Worm (Caenorhabditis elegans) whole organism, young adult: Measurements from ENCODE around the gene gpb-1.
A peak's percentile ranks its signal among the peaks of the same experiment; 100 is the strongest.

Experiments used
- B0019.2 ChIP-seq: fragments of 200-800 bp; sonication (Bioruptor generic); conservative IDR thresholded peaks from 2 replicates; pipeline ENCODE4 v1.3.6; 2022; ENCODE audit warnings: missing genetic modification reagents, missing genetic modification characterization, missing compliant biosample characterization
- B0035.1 ChIP-seq: sonication (generic microtip); optimal IDR thresholded peaks from 2 replicates; lab custom pipeline; 2016; ENCODE audit warnings: missing genetic modification characterization, mild to moderate bottlenecking, missing compliant biosample characterization, missing genotype, missing genetic modification reagents
- B0336.3 ChIP-seq: fragments of 200-800 bp; sonication (Bioruptor generic); IDR thresholded peaks from 2 replicates; pipeline ENCODE4 v1.3.6; 2022; ENCODE audit warnings: missing genetic modification characterization, missing compliant biosample characterization
- C17E4.6 ChIP-seq: fragments of 200-800 bp; sonication (Bioruptor generic); IDR thresholded peaks from 2 replicates; pipeline ENCODE4 v1.3.6; 2022; ENCODE audit warnings: missing genetic modification reagents, missing genetic modification characterization, missing compliant biosample characterization
- F10E7.11 ChIP-seq: sonication (generic microtip); optimal IDR thresholded peaks from 2 replicates; lab custom pipeline; 2017; ENCODE audit warnings: mild to moderate bottlenecking, missing genetic modification characterization, moderate library complexity, missing compliant biosample characterization
- F49E8.2 ChIP-seq: sonication (generic microtip); optimal IDR thresholded peaks from 3 replicates; lab custom pipeline; 2017; ENCODE audit warnings: missing genetic modification characterization, mild to moderate bottlenecking, missing compliant biosample characterization, antibody characterized with exemption, moderate library complexity; ENCODE audit not compliant: insufficient read depth
- F52B5.7 ChIP-seq: sonication (generic microtip); optimal IDR thresholded peaks from 2 replicates; lab custom pipeline; 2016; ENCODE audit warnings: mild to moderate bottlenecking, missing genetic modification characterization, missing compliant biosample characterization
- K11D2.4 ChIP-seq: fragments of 200-800 bp; sonication (Bioruptor generic); IDR thresholded peaks from 2 replicates; pipeline ENCODE4 v1.3.6; 2022; ENCODE audit warnings: missing genetic modification reagents, missing genetic modification characterization, missing compliant biosample characterization
- T07F8.4 ChIP-seq: sonication (generic microtip); optimal IDR thresholded peaks from 2 replicates; lab custom pipeline; 2016; ENCODE audit warnings: mild to moderate bottlenecking, missing genetic modification characterization, moderate library complexity, missing compliant biosample characterization
- T26A5.8 ChIP-seq: sonication (generic microtip); optimal IDR thresholded peaks from 2 replicates; lab custom pipeline; 2016; ENCODE audit warnings: missing genetic modification characterization, missing compliant biosample characterization
- ama-1 ChIP-seq, 3 experiments: fragments of 150-350 bp in 1 of 3; sonication (generic microtip) in 2 of 3; optimal IDR thresholded peaks; 2 replicates each; lab custom pipeline; 2014 to 2018; ENCODE audit warnings: missing biosample characterization in 2 of 3, missing genetic modification characterization in 2 of 3, missing genetic modification reagents in 2 of 3
- atf-7 ChIP-seq: sonication (generic microtip); optimal IDR thresholded peaks from 2 replicates; lab custom pipeline; 2017; ENCODE audit warnings: mild to moderate bottlenecking, missing genetic modification characterization, missing compliant biosample characterization
- attf-3 ChIP-seq: fragments of 200-800 bp; sonication (Bioruptor generic); conservative IDR thresholded peaks from 2 replicates; pipeline ENCODE4 v1.3.6; 2022; ENCODE audit warnings: missing genetic modification reagents, missing genetic modification characterization, missing compliant biosample characterization
- attf-6 ChIP-seq: fragments of 200-800 bp; sonication (Bioruptor generic); IDR thresholded peaks from 2 replicates; pipeline ENCODE4 v1.3.6; 2022; ENCODE audit warnings: missing genetic modification reagents, missing genetic modification characterization, missing compliant biosample characterization
- cebp-2 ChIP-seq: fragments of 200-800 bp; sonication (Bioruptor generic); IDR thresholded peaks from 2 replicates; pipeline ENCODE4 v1.3.6; 2022; ENCODE audit warnings: missing genetic modification characterization, missing compliant biosample characterization
- ceh-100 ChIP-seq: fragments of 200-800 bp; sonication (Bioruptor generic); IDR thresholded peaks from 2 replicates; pipeline ENCODE4 v1.3.6; 2022; ENCODE audit warnings: missing genetic modification reagents, missing genetic modification characterization, missing compliant biosample characterization
- ceh-79 ChIP-seq: sonication (generic microtip); optimal IDR thresholded peaks from 2 replicates; lab custom pipeline; 2017; ENCODE audit warnings: mild to moderate bottlenecking, missing genetic modification characterization, missing compliant biosample characterization
- ceh-91 ChIP-seq: fragments of 200-800 bp; sonication (Bioruptor generic); IDR thresholded peaks from 2 replicates; pipeline ENCODE4 v1.3.6; 2022; ENCODE audit warnings: missing genetic modification reagents, missing genetic modification characterization, missing compliant biosample characterization
- dpff-1 ChIP-seq: sonication (generic microtip); optimal IDR thresholded peaks from 2 replicates; lab custom pipeline; 2017; ENCODE audit warnings: mild to moderate bottlenecking, missing genetic modification characterization, missing compliant biosample characterization
- dpl-1 ChIP-seq: fragments of 150-350 bp; optimal IDR thresholded peaks from 2 replicates; lab custom pipeline; 2014; ENCODE audit warnings: missing biosample characterization, missing genetic modification reagents, missing genetic modification characterization
- efl-1 ChIP-seq: fragments of 150-350 bp; optimal IDR thresholded peaks from 2 replicates; lab custom pipeline; 2014; ENCODE audit warnings: missing biosample characterization, missing genetic modification reagents, missing genetic modification characterization
- egrh-3 ChIP-seq: fragments of 200-800 bp; sonication (Bioruptor generic); IDR thresholded peaks from 2 replicates; pipeline ENCODE4 v1.3.6; 2022; ENCODE audit warnings: missing genetic modification reagents, missing genetic modification characterization, missing compliant biosample characterization
- fkh-3 ChIP-seq: sonication (generic microtip); optimal IDR thresholded peaks from 2 replicates; lab custom pipeline; 2016; ENCODE audit warnings: mild to moderate bottlenecking, missing genetic modification characterization, missing compliant biosample characterization
- gei-17 ChIP-seq: fragments of 200-800 bp; sonication (Bioruptor generic); optimal IDR thresholded peaks from 2 replicates; lab custom pipeline; 2018; ENCODE audit warnings: mild to moderate bottlenecking, missing genetic modification characterization, missing compliant biosample characterization
- lag-1 ChIP-seq: fragments of 200-800 bp; sonication (Bioruptor generic); IDR thresholded peaks from 2 replicates; pipeline ENCODE4 v1.3.6; 2022; ENCODE audit warnings: missing genetic modification reagents, missing genetic modification characterization, missing compliant biosample characterization
- let-526 ChIP-seq: fragments of 200-800 bp; sonication (Bioruptor generic); IDR thresholded peaks from 2 replicates; pipeline ENCODE4 v1.3.6; 2022; ENCODE audit warnings: missing genetic modification reagents, missing genetic modification characterization, missing compliant biosample characterization
- lin-35 ChIP-seq, 3 experiments: fragments of 150-350 bp in 2 of 3; sonication (generic microtip) in 1 of 3; optimal IDR thresholded peaks; 2 replicates each; lab custom pipeline; 2014 to 2018; ENCODE audit warnings: missing biosample characterization in 3 of 3, missing genetic modification characterization in 3 of 3, missing genetic modification reagents in 3 of 3
- lsy-27 ChIP-seq: sonication (generic microtip); optimal IDR thresholded peaks from 2 replicates; lab custom pipeline; 2017; ENCODE audit warnings: missing genetic modification characterization, mild to moderate bottlenecking, missing compliant biosample characterization, antibody characterized with exemption, missing genotype, borderline replicate concordance; ENCODE audit not compliant: insufficient read depth
- madf-3 ChIP-seq: fragments of 200-800 bp; sonication (Bioruptor generic); IDR thresholded peaks from 2 replicates; pipeline ENCODE4 v1.3.6; 2022; ENCODE audit warnings: missing genetic modification reagents, missing genetic modification characterization, missing compliant biosample characterization
- madf-6 ChIP-seq: fragments of 200-800 bp; sonication (Bioruptor generic); IDR thresholded peaks from 2 replicates; pipeline ENCODE4 v1.3.6; 2022; ENCODE audit warnings: missing genetic modification reagents, missing genetic modification characterization, missing compliant biosample characterization
- madf-8 ChIP-seq: fragments of 200-800 bp; sonication (Bioruptor generic); conservative IDR thresholded peaks from 2 replicates; pipeline ENCODE4 v1.3.6; 2022; ENCODE audit warnings: missing genetic modification reagents, missing genetic modification characterization, missing compliant biosample characterization
- mxl-1 ChIP-seq: sonication (generic microtip); optimal IDR thresholded peaks from 2 replicates; lab custom pipeline; 2016; ENCODE audit warnings: missing genetic modification characterization, missing compliant biosample characterization
- nhr-120 ChIP-seq: fragments of 200-800 bp; sonication (Bioruptor generic); IDR thresholded peaks from 2 replicates; pipeline ENCODE4 v1.3.6; 2022; ENCODE audit warnings: missing genetic modification characterization, missing compliant biosample characterization
- nhr-80 ChIP-seq: sonication (generic microtip); optimal IDR thresholded peaks from 2 replicates; lab custom pipeline; 2016; ENCODE audit warnings: missing genetic modification characterization, missing compliant biosample characterization
- pbrm-1 ChIP-seq: fragments of 200-800 bp; sonication (Bioruptor generic); IDR thresholded peaks from 2 replicates; pipeline ENCODE4 v1.3.6; 2022; ENCODE audit warnings: missing genetic modification reagents, missing genetic modification characterization, missing compliant biosample characterization
- pha-4 ChIP-seq: fragments of 150-350 bp; sonication (generic microtip); optimal IDR thresholded peaks from 2 replicates; lab custom pipeline; 2014; ENCODE audit warnings: missing biosample characterization, missing genetic modification reagents, missing genetic modification characterization
- rec-8 ChIP-seq, 2 experiments: sonication (generic microtip); optimal IDR thresholded peaks; 2 replicates each; lab custom pipeline; 2016; ENCODE audit warnings: mild to moderate bottlenecking in 2 of 2, missing genetic modification characterization in 2 of 2, missing genetic modification reagents in 2 of 2, missing genotype in 2 of 2, missing biosample characterization in 1 of 2, missing compliant biosample characterization in 1 of 2, moderate library complexity in 1 of 2
- sea-2 ChIP-seq: fragments of 200-800 bp; sonication (Bioruptor generic); IDR thresholded peaks from 2 replicates; pipeline ENCODE4 v1.3.6; 2022; ENCODE audit warnings: missing genetic modification characterization, missing compliant biosample characterization
- somi-1 ChIP-seq: fragments of 200-800 bp; sonication (Bioruptor generic); optimal IDR thresholded peaks from 2 replicates; lab custom pipeline; 2018; ENCODE audit warnings: mild to moderate bottlenecking, missing genetic modification characterization, missing compliant biosample characterization
- tbp1 ChIP-seq: fragments of 200-800 bp; sonication (Bioruptor generic); optimal IDR thresholded peaks from 2 replicates; lab custom pipeline; 2018; ENCODE audit warnings: mild to moderate bottlenecking, missing genetic modification characterization, missing compliant biosample characterization
- unc-130 ChIP-seq: sonication (generic microtip); optimal IDR thresholded peaks from 2 replicates; lab custom pipeline; 2016; ENCODE audit warnings: missing genetic modification reagents, missing genetic modification characterization, missing compliant biosample characterization
- zim-3 ChIP-seq: sonication (generic microtip); optimal IDR thresholded peaks from 2 replicates; lab custom pipeline; 2017; ENCODE audit warnings: mild to moderate bottlenecking, missing genetic modification characterization, moderate library complexity, missing compliant biosample characterization
- ztf-18 ChIP-seq: sonication (generic microtip); optimal IDR thresholded peaks from 2 replicates; lab custom pipeline; 2016; ENCODE audit warnings: missing genotype, mild to moderate bottlenecking, missing genetic modification characterization, missing compliant biosample characterization
- ztf-22 ChIP-seq: fragments of 200-800 bp; sonication (Bioruptor generic); optimal IDR thresholded peaks from 2 replicates; lab custom pipeline; 2018; ENCODE audit warnings: mild to moderate bottlenecking, missing genetic modification characterization, moderate library complexity, missing compliant biosample characterization
- ztf-25 ChIP-seq: fragments of 200-800 bp; sonication (Bioruptor generic); IDR thresholded peaks from 2 replicates; pipeline ENCODE4 v1.3.6; 2022; ENCODE audit warnings: missing genetic modification reagents, missing genetic modification characterization, missing compliant biosample characterization
- ztf-26 ChIP-seq: sonication (generic microtip); optimal IDR thresholded peaks from 2 replicates; lab custom pipeline; 2017; ENCODE audit warnings: missing genetic modification characterization, missing compliant biosample characterization
- ztf-28 ChIP-seq: fragments of 200-800 bp; sonication (Bioruptor generic); IDR thresholded peaks from 2 replicates; pipeline ENCODE4 v1.3.6; 2022; ENCODE audit warnings: missing genetic modification reagents, missing genetic modification characterization, missing compliant biosample characterization
- ztf-6 ChIP-seq: fragments of 200-800 bp; sonication (Bioruptor generic); IDR thresholded peaks from 2 replicates; pipeline ENCODE4 v1.3.6; 2022; ENCODE audit warnings: missing genetic modification reagents, missing genetic modification characterization, missing compliant biosample characterization

gpb-1 gene

DNA sequence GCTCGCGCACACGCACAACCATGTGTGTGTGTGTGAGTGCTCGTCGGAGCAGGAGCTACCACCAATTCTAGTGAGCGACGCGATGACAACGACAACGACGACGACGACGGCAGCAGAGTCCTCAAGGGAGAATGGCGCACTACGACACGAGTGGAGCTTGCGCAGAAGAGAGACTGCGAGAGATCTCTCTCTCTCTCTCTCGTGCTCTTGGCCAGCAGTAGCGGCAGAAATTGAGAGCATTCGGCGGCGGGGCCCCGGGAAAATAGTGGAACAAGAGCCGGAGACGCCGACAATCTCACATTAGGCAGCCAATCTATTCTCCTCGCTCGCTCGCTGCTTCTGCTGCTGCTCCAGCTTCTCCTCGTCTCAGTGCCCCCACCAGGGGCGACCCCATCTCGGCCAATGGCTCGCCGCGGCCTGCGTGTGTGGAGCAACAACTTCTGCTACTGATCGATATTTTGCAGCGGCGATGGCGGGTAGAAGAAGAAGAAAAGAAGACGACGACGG is 1.6 kb downstream of the gpb-1 start (continued):
- TF ChIP-seq pha-4, result no peak
- TF ChIP-seq cebp-2 (GFP tag; lab: Robert Waterston, UW), result 0 out of 2 replicates have a peak, but pooled peaks have one; percentile 42
- no peak for TF ChIP-seq mxl-1 (tag; lab: Kevin White, UChicago)
- 0 out of 2 replicates have a peak, but pooled peaks have one; percentile 37 for TF ChIP-seq K11D2.4 (GFP tag; lab: Robert Waterston, UW)
- TF ChIP-seq ama-1 (optimal IDR thresholded peaks at IDR 0.05; lab: Kevin White, UChicago), result no peak
- TF ChIP-seq ama-1 (GFP tag; optimal IDR thresholded peaks at IDR 0.05; lab: Kevin White, UChicago), result no peak
- TF ChIP-seq egrh-3 (GFP tag; lab: Robert Waterston, UW), result peak; percentile 94
- no peak for TF ChIP-seq madf-8 (GFP tag; lab: Robert Waterston, UW)
- peak; percentile 45 for TF ChIP-seq atf-7 (tag; lab: Kevin White, UChicago)
- TF ChIP-seq let-526 (GFP tag; lab: Robert Waterston, UW), result no peak
- no peak for TF ChIP-seq rec-8 (tag; optimal IDR thresholded peaks at IDR 0.05; lab: Kevin White, UChicago)
- peak; percentile 51; the same call in 1 of the 2 replicates for TF ChIP-seq pbrm-1
- no peak for TF ChIP-seq ztf-6 (GFP tag; lab: Robert Waterston, UW)
- TF ChIP-seq B0035.1, result peak; percentile 54
- TF ChIP-seq unc-130 (GFP tag; lab: Kevin White, UChicago), result no peak
- no peak for TF ChIP-seq ztf-22 (GFP tag; lab: Kevin White, UChicago)
- TF ChIP-seq dpl-1 (GFP tag; lab: Kevin White, UChicago), result no peak
- TF ChIP-seq B0019.2 (GFP tag; lab: Robert Waterston, UW), result no peak
- TF ChIP-seq ceh-79, result no peak
- TF ChIP-seq somi-1 (GFP tag; lab: Kevin White, UChicago), result no peak
- no peak for TF ChIP-seq efl-1 (GFP tag; lab: Kevin White, UChicago)
- no peak for TF ChIP-seq nhr-80 (tag; lab: Kevin White, UChicago)
- TF ChIP-seq F52B5.7 (tag; lab: Kevin White, UChicago), result peak; percentile 60
- TF ChIP-seq ceh-100 (GFP tag; lab: Robert Waterston, UW), result peak; percentile 36; the same call in 1 of the 2 replicates
- TF ChIP-seq dpff-1 (tag; lab: Kevin White, UChicago), result no peak
- TF ChIP-seq gei-17, result peak; percentile 33
- TF ChIP-seq ztf-18, result no peak
- TF ChIP-seq tbp1 (GFP tag; lab: Kevin White, UChicago), result no peak
- TF ChIP-seq ztf-25 (GFP tag; lab: Robert Waterston, UW), result no peak
- no peak for TF ChIP-seq F49E8.2 (tag; lab: Kevin White, UChicago)
- TF ChIP-seq T07F8.4 (tag; lab: Kevin White, UChicago), result peak; percentile 10
- TF ChIP-seq fkh-3, result no peak
- no peak for TF ChIP-seq lsy-27
- TF ChIP-seq T26A5.8 (tag; lab: Kevin White, UChicago), result no peak
- peak; percentile 72 for TF ChIP-seq zim-3 (tag; lab: Kevin White, UChicago)
- TF ChIP-seq F10E7.11 (tag; lab: Kevin White, UChicago), result peak; percentile 35
- TF ChIP-seq B0336.3 (GFP tag; lab: Robert Waterston, UW), result peak; percentile 56; the same call in 1 of the 2 replicates
- TF ChIP-seq sea-2 (GFP tag; lab: Robert Waterston, UW), result no peak
- TF ChIP-seq lag-1 (GFP tag; lab: Robert Waterston, UW), result no peak
- TF ChIP-seq ztf-26 (tag; lab: Kevin White, UChicago), result no peak
- TF ChIP-seq attf-6 (GFP tag; lab: Robert Waterston, UW), result no peak
- TF ChIP-seq C17E4.6, result no peak
- TF ChIP-seq madf-6, result no peak
- no peak for TF ChIP-seq attf-3 (GFP tag; lab: Robert Waterston, UW)
- TF ChIP-seq madf-3 (GFP tag; lab: Robert Waterston, UW), result no peak
- no peak for TF ChIP-seq ceh-91
- peak in 1 of 3 experiments; percentile 41 for TF ChIP-seq lin-35 (GFP tag; optimal IDR thresholded peaks at IDR 0.05; lab: Kevin White, UChicago)
- TF ChIP-seq ztf-28 (GFP tag; lab: Robert Waterston, UW), result no peak
- TF ChIP-seq nhr-120 (GFP tag; lab: Robert Waterston, UW), result no peak
